Worm (Caenorhabditis elegans) whole organism, early embryonic: ENCODE measurements around the gene ulp-2.

Experiments
- B0310.2 ChIP-seq: sonication (generic microtip); optimal IDR thresholded peaks from 2 replicates; lab custom pipeline; 2016; ENCODE audit warnings: mild to moderate bottlenecking, missing genetic modification characterization, missing compliant biosample characterization
- F13C5.2 ChIP-seq: sonication (generic microtip); optimal IDR thresholded peaks from 2 replicates; lab custom pipeline; 2017; ENCODE audit warnings: mild to moderate bottlenecking, missing genetic modification characterization, inconsistent platforms, missing compliant biosample characterization
- aly-1 ChIP-seq: sonication (generic microtip); optimal IDR thresholded peaks from 2 replicates; lab custom pipeline; 2016; ENCODE audit warnings: missing genetic modification characterization, missing compliant biosample characterization
- ama-1 ChIP-seq: fragments of 150-350 bp; optimal IDR thresholded peaks from 2 replicates; lab custom pipeline; 2014
- ceh-13 ChIP-seq: fragments of 200-800 bp; sonication (Bioruptor generic); optimal IDR thresholded peaks from 2 replicates; lab custom pipeline; 2018; ENCODE audit warnings: mild to moderate bottlenecking, missing genetic modification characterization, missing compliant biosample characterization
- ceh-36 ChIP-seq: sonication (generic microtip); optimal IDR thresholded peaks from 2 replicates; lab custom pipeline; 2016; ENCODE audit warnings: missing genetic modification characterization, inconsistent platforms, missing compliant biosample characterization
- flt-1 ChIP-seq: fragments of 200-800 bp; sonication (Bioruptor generic); IDR thresholded peaks from 2 replicates; pipeline ENCODE4 v1.3.6; 2022; ENCODE audit warnings: missing genetic modification characterization, missing compliant biosample characterization
- hmbx-1 ChIP-seq: sonication (generic microtip); optimal IDR thresholded peaks from 2 replicates; lab custom pipeline; 2016; ENCODE audit warnings: mild to moderate bottlenecking, missing genetic modification characterization, missing compliant biosample characterization
- hmg-4 ChIP-seq: fragments of 200-800 bp; sonication (Bioruptor generic); optimal IDR thresholded peaks from 2 replicates; lab custom pipeline; 2018; ENCODE audit warnings: mild to moderate bottlenecking, missing genetic modification characterization, missing compliant biosample characterization
- hnd-1 ChIP-seq: sonication (generic microtip); optimal IDR thresholded peaks from 2 replicates; lab custom pipeline; 2016; ENCODE audit warnings: missing genetic modification characterization, missing compliant biosample characterization
- pes-1 ChIP-seq: fragments of 200-800 bp; sonication (Bioruptor generic); IDR thresholded peaks from 2 replicates; pipeline ENCODE4 v1.3.6; 2022; ENCODE audit warnings: missing genetic modification reagents, missing genetic modification characterization, missing compliant biosample characterization
- sea-1 ChIP-seq: fragments of 200-800 bp; sonication (Bioruptor generic); conservative IDR thresholded peaks from 2 replicates; pipeline ENCODE4 v1.3.6; 2022; ENCODE audit warnings: missing genetic modification characterization, missing compliant biosample characterization
- tbx-11 ChIP-seq: fragments of 200-800 bp; sonication (Bioruptor generic); IDR thresholded peaks from 2 replicates; pipeline ENCODE4 v1.3.6; 2022; ENCODE audit warnings: missing genetic modification characterization, missing compliant biosample characterization
- tra-4 ChIP-seq: sonication (generic microtip); optimal IDR thresholded peaks from 2 replicates; lab custom pipeline; 2017; ENCODE audit warnings: missing genetic modification characterization, missing compliant biosample characterization

DNA sequence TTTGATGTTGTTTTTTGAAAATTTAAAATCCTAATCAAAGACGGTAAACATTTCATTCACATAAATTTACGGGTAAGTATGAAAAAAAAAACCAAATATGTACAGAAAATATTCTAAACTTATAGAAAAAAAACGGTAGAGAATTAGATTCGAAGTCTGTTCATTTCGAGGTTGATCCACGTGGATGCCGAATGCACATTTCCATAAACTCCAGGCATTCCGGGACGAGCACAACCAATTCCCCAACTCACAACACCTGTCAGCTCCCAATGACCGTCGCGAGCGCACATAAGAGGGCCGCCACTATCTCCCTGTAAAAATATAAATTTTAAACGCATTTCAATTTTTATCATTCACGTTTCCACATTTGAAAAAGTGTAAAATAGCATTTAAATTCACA lies 11.6 kb downstream of the ulp-2 start:
- no peak for TF ChIP-seq hmg-4 (GFP tag; lab: Kevin White, UChicago)
- TF ChIP-seq ama-1: no peak
- TF ChIP-seq ceh-13: no peak
- TF ChIP-seq tbx-11: no peak
- TF ChIP-seq ceh-36 (tag; lab: Kevin White, UChicago): no peak
- TF ChIP-seq tra-4 (tag; lab: Kevin White, UChicago): no peak
- TF ChIP-seq hnd-1 (tag; lab: Kevin White, UChicago): no peak
- TF ChIP-seq aly-1 (tag; lab: Kevin White, UChicago): no peak
- TF ChIP-seq pes-1: no peak
- TF ChIP-seq B0310.2 (tag; lab: Kevin White, UChicago): no peak
- TF ChIP-seq flt-1 (GFP tag; lab: Robert Waterston, UW): no peak
- no peak for TF ChIP-seq F13C5.2 (tag; lab: Kevin White, UChicago)
- TF ChIP-seq sea-1: no peak
- no peak for TF ChIP-seq hmbx-1 (tag; lab: Kevin White, UChicago)
